Fruit fly (Drosophila melanogaster): ENCODE measurements around the gene CG6287.

The CG6287 gene

dm6 chr2L:11136093-11136492 is 19.4 kb downstream of the CG6287 start, which contains the start of gene hgo:
hgo (plus strand) TSS chr2L:11136393.
- TF ChIP-seq Myc (optimal IDR thresholded peaks at IDR 0.05) = no peak
- TF ChIP-seq h (optimal IDR thresholded peaks at IDR 0.05) = no peak
- no peak for TF ChIP-seq insv (optimal IDR thresholded peaks at IDR 0.05)
- TF ChIP-seq Sin3A (optimal IDR thresholded peaks at IDR 0.05) = no peak
- TF ChIP-seq ttk (optimal IDR thresholded peaks at IDR 0.05) = no peak

dm6 chr2L:11130151-11131008 is 25.1 kb downstream of the CG6287 start, which contains the start of the genes RfC38 and CG4751:
RfC38 (minus strand) TSS chr2L:11130645.
CG4751 (plus strand) TSS chr2L:11130737.
- TF ChIP-seq Myc (optimal IDR thresholded peaks at IDR 0.05) (no peak), h (optimal IDR thresholded peaks at IDR 0.05) (no peak), Sin3A (optimal IDR thresholded peaks at IDR 0.05) (no peak), insv (optimal IDR thresholded peaks at IDR 0.05) (no peak)

- TF ChIP-seq Myc (optimal IDR thresholded peaks at IDR 0.05) = no peak
- TF ChIP-seq Sin3A (optimal IDR thresholded peaks at IDR 0.05) = no peak
- TF ChIP-seq insv (optimal IDR thresholded peaks at IDR 0.05) = no peak
- TF ChIP-seq h (optimal IDR thresholded peaks at IDR 0.05) = no peak
- no peak for TF ChIP-seq psq (optimal IDR thresholded peaks at IDR 0.05)
- no peak for TF ChIP-seq ttk (optimal IDR thresholded peaks at IDR 0.05)
Measured at dm6 chr2L:11123499-11123898, 32.0 kb downstream of the CG6287 start, which contains the start of the genes Csl4 and Nup160. Csl4 (minus strand) TSS chr2L:11123567. Nup160 (plus strand) TSS chr2L:11123777.

- TF ChIP-seq psq (optimal IDR thresholded peaks at IDR 0.05) (no peak), insv (optimal IDR thresholded peaks at IDR 0.05) (no peak), Myc (optimal IDR thresholded peaks at IDR 0.05) (no peak), Sin3A (optimal IDR thresholded peaks at IDR 0.05) (no peak), ttk (optimal IDR thresholded peaks at IDR 0.05) (no peak), h (optimal IDR thresholded peaks at IDR 0.05) (no peak)
Measured at dm6 chr2L:11121614-11122013, 33.9 kb downstream of the CG6287 start, which contains the start of gene Dnaaf4. Dnaaf4 (minus strand) TSS chr2L:11121714.

dm6 chr2L:11119966-11120517 is 35.5 kb downstream of the CG6287 start, which contains the start of gene CG6230:
CG6230 (minus strand) TSS chr2L:11120319.
- TF ChIP-seq h (optimal IDR thresholded peaks at IDR 0.05) = no peak
- no peak for TF ChIP-seq Myc (optimal IDR thresholded peaks at IDR 0.05)
- no peak for TF ChIP-seq ttk (optimal IDR thresholded peaks at IDR 0.05)
- no peak for TF ChIP-seq insv (optimal IDR thresholded peaks at IDR 0.05)
- TF ChIP-seq Sin3A (optimal IDR thresholded peaks at IDR 0.05) = no peak
- no peak for TF ChIP-seq psq (optimal IDR thresholded peaks at IDR 0.05)

- TF ChIP-seq ttk (optimal IDR thresholded peaks at IDR 0.05) (no peak), Myc (optimal IDR thresholded peaks at IDR 0.05) (no peak), Sin3A (optimal IDR thresholded peaks at IDR 0.05) (no peak), insv (optimal IDR thresholded peaks at IDR 0.05) (no peak), h (optimal IDR thresholded peaks at IDR 0.05) (no peak), psq (optimal IDR thresholded peaks at IDR 0.05) (no peak)
Measured at dm6 chr2L:11113714-11114113, 41.8 kb downstream of the CG6287 start, which contains the start of gene Gr32a. Gr32a (plus strand) TSS chr2L:11114014.

dm6 chr2L:11113011-11113528 is 42.5 kb downstream of the CG6287 start, which contains the start of gene Idua:
Idua (minus strand) TSS chr2L:11113061.
- TF ChIP-seq psq (optimal IDR thresholded peaks at IDR 0.05) (no peak), ttk (optimal IDR thresholded peaks at IDR 0.05) (no peak), h (optimal IDR thresholded peaks at IDR 0.05) (no peak), Sin3A (optimal IDR thresholded peaks at IDR 0.05) (no peak), insv (optimal IDR thresholded peaks at IDR 0.05) (no peak), Myc (optimal IDR thresholded peaks at IDR 0.05) (no peak)

- TF ChIP-seq Sin3A (optimal IDR thresholded peaks at IDR 0.05) (no peak), insv (optimal IDR thresholded peaks at IDR 0.05) (no peak), h (optimal IDR thresholded peaks at IDR 0.05) (peak; percentile 34)
Measured at dm6 chr2L:11106562-11106962, 49.0 kb downstream of the CG6287 start, which contains the start of gene Reps. Reps (minus strand) TSS chr2L:11106645.

- TF ChIP-seq ttk (optimal IDR thresholded peaks at IDR 0.05) = no peak
- TF ChIP-seq Sin3A (optimal IDR thresholded peaks at IDR 0.05) = no peak
- TF ChIP-seq insv (optimal IDR thresholded peaks at IDR 0.05) = no peak
- no peak for TF ChIP-seq h (optimal IDR thresholded peaks at IDR 0.05)
- no peak for TF ChIP-seq psq (optimal IDR thresholded peaks at IDR 0.05)
- TF ChIP-seq Myc (optimal IDR thresholded peaks at IDR 0.05) = no peak
Measured at dm6 chr2L:11105320-11105719, 50.2 kb downstream of the CG6287 start.

Data from Kc167 (cell line).